Worm (Caenorhabditis elegans): ENCODE data around the gene ilys-2.

ilys-2 gene

DNA sequence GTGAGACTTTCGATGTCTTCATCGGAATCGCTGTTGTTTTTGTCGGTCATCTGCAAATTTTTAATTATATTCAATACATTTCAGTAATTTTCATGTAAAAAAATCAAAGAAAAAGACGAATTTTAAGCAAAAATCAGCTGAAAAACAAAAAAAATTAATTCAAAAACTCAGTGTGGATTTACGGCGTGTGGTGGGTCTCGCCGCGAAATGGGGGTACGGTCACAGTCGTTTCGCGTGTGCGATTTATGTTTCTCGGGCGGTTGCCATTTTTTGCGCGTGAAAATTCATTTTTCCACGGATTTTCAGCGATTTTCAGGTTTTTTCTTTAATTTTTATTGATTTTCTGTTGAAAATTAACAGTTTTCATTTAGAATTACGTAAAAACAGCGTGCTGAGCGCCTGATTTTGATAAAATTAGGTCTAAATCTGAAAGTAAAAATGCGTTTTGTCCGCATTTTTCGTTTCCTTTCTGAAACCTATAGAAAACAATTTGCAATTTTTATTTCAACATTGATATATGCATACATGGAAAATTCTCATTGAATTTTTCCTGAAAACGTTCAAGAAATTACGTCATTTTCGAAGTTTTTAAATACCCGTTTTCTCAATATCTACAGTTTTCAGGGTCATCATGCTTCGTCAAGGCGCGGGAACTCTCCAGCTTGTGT, 27.8 kb downstream of the ilys-2 start, which contains the start of the genes ccdc-12 and Y69A2AR.18:
Gene ccdc-12, minus strand, starts transcription at position 57 of the 668 bp plus-strand sequence.
Gene Y69A2AR.18, plus strand, starts transcription at position 618 of the 668 bp plus-strand sequence.
- no peak for TF ChIP-seq nhr-27 (tag; optimal IDR thresholded peaks at IDR 0.05)
- peak; percentile 97 for TF ChIP-seq F33H1.4 (GFP tag; IDR thresholded peaks at IDR 0.05)
- TF ChIP-seq lsy-27 (tag; optimal IDR thresholded peaks at IDR 0.05; ENCODE audit: borderline replicate concordance, insufficient read depth): no peak
- TF ChIP-seq nfya-2 (GFP tag; IDR thresholded peaks at IDR 0.05): no peak
- TF ChIP-seq efl-1 (GFP tag; optimal IDR thresholded peaks at IDR 0.05): peak; percentile 19
- peak; percentile 43; the same call in 1 of the 2 replicates for TF ChIP-seq ceh-91 (GFP tag; IDR thresholded peaks at IDR 0.05)
- TF ChIP-seq cebp-2 (GFP tag; IDR thresholded peaks at IDR 0.05): no peak
- no peak for TF ChIP-seq cebp-1 (GFP tag; IDR thresholded peaks at IDR 0.05)
- peak; percentile 60 for TF ChIP-seq cebp-1 (tag; optimal IDR thresholded peaks at IDR 0.05)
- TF ChIP-seq hlh-12 (tag; optimal IDR thresholded peaks at IDR 0.05): no peak
- no peak for TF ChIP-seq sdz-38 (tag; optimal IDR thresholded peaks at IDR 0.05)
- no peak for TF ChIP-seq gei-17 (GFP tag; optimal IDR thresholded peaks at IDR 0.05)
- no peak for TF ChIP-seq F49E8.2 (tag; optimal IDR thresholded peaks at IDR 0.05; ENCODE audit: insufficient read depth)
- no peak for TF ChIP-seq madf-10 (tag; optimal IDR thresholded peaks at IDR 0.05)
- TF ChIP-seq egl-44 (GFP tag; IDR thresholded peaks at IDR 0.05): no peak
- TF ChIP-seq let-607 (tag; optimal IDR thresholded peaks at IDR 0.05): no peak
- TF ChIP-seq tbx-9 (tag; optimal IDR thresholded peaks at IDR 0.05; ENCODE audit: borderline replicate concordance): no peak
- TF ChIP-seq C17E4.6 (GFP tag; IDR thresholded peaks at IDR 0.05): no peak
- TF ChIP-seq ztf-28 (GFP tag; IDR thresholded peaks at IDR 0.05): no peak
- TF ChIP-seq tbp1 (GFP tag; optimal IDR thresholded peaks at IDR 0.05): peak; percentile 32
- TF ChIP-seq B0261.1 (tag; optimal IDR thresholded peaks at IDR 0.05): no peak
- peak; percentile 46 for TF ChIP-seq ztf-18 (tag; optimal IDR thresholded peaks at IDR 0.05)
- TF ChIP-seq dox-1 (GFP tag; IDR thresholded peaks at IDR 0.05): peak; percentile 62
- no peak for TF ChIP-seq him-1 (tag; optimal IDR thresholded peaks at IDR 0.05)
- TF ChIP-seq K11D2.4 (GFP tag; IDR thresholded peaks at IDR 0.05): no peak
- TF ChIP-seq atf-7 (tag; optimal IDR thresholded peaks at IDR 0.05): no peak
- TF ChIP-seq aptf-2 (GFP tag; conservative IDR thresholded peaks at IDR 0.05): no peak
- TF ChIP-seq sea-2 (GFP tag; IDR thresholded peaks at IDR 0.05): no peak
- no peak for TF ChIP-seq nfya-1 (tag; optimal IDR thresholded peaks at IDR 0.05; ENCODE audit: borderline replicate concordance, insufficient read depth)
- no peak for TF ChIP-seq nfyb-1 (GFP tag; IDR thresholded peaks at IDR 0.05)
- 0 out of 2 replicates have a peak, but pooled peaks have one; percentile 39 for TF ChIP-seq D2030.7 (GFP tag; IDR thresholded peaks at IDR 0.05)
- no peak for TF ChIP-seq egl-18 (GFP tag; IDR thresholded peaks at IDR 0.05)
- TF ChIP-seq Y53F4B.3 (GFP tag; IDR thresholded peaks at IDR 0.05): no peak
- TF ChIP-seq hrde-1 (tag; optimal IDR thresholded peaks at IDR 0.05; ENCODE audit: borderline replicate concordance): no peak
- TF ChIP-seq mel-28 (tag; optimal IDR thresholded peaks at IDR 0.05; ENCODE audit: borderline replicate concordance): no peak
- no peak for TF ChIP-seq zim-3 (tag; optimal IDR thresholded peaks at IDR 0.05)
- TF ChIP-seq B0035.1 (tag; optimal IDR thresholded peaks at IDR 0.05): no peak
- no peak for TF ChIP-seq somi-1 (GFP tag; optimal IDR thresholded peaks at IDR 0.05)
- no peak for TF ChIP-seq F52B5.7 (tag; optimal IDR thresholded peaks at IDR 0.05)
- TF ChIP-seq Y67H2A.10 (GFP tag; conservative IDR thresholded peaks at IDR 0.05): no peak
- no peak for TF ChIP-seq F37B4.10 (GFP tag; IDR thresholded peaks at IDR 0.05)
- TF ChIP-seq snpc-3.4 (tag; optimal IDR thresholded peaks at IDR 0.05): peak; percentile 21
- TF ChIP-seq lsl-1 (GFP tag; optimal IDR thresholded peaks at IDR 0.05): peak; percentile 95
- no peak for TF ChIP-seq Y79H2A.3 (GFP tag; conservative IDR thresholded peaks at IDR 0.05)
- peak; percentile 56; the same call in 1 of the 2 replicates for TF ChIP-seq hmg-1.2 (GFP tag; IDR thresholded peaks at IDR 0.05)
- TF ChIP-seq mes-4 (tag; optimal IDR thresholded peaks at IDR 0.05): no peak
- TF ChIP-seq F10E7.11 (tag; optimal IDR thresholded peaks at IDR 0.05): no peak
